Worm (Caenorhabditis elegans) whole organism, early embryonic: ENCODE results near the gene C16D9.1.

ENCODE experiments used
- B0310.2 ChIP-seq: sonication (generic microtip); optimal IDR thresholded peaks from 2 replicates; lab custom pipeline; 2016; ENCODE audit warnings: mild to moderate bottlenecking, missing genetic modification characterization, missing compliant biosample characterization
- F13C5.2 ChIP-seq: sonication (generic microtip); optimal IDR thresholded peaks from 2 replicates; lab custom pipeline; 2017; ENCODE audit warnings: mild to moderate bottlenecking, missing genetic modification characterization, inconsistent platforms, missing compliant biosample characterization
- aly-1 ChIP-seq: sonication (generic microtip); optimal IDR thresholded peaks from 2 replicates; lab custom pipeline; 2016; ENCODE audit warnings: missing genetic modification characterization, missing compliant biosample characterization
- ama-1 ChIP-seq: fragments of 150-350 bp; optimal IDR thresholded peaks from 2 replicates; lab custom pipeline; 2014
- ceh-13 ChIP-seq: fragments of 200-800 bp; sonication (Bioruptor generic); optimal IDR thresholded peaks from 2 replicates; lab custom pipeline; 2018; ENCODE audit warnings: mild to moderate bottlenecking, missing genetic modification characterization, missing compliant biosample characterization
- ceh-36 ChIP-seq: sonication (generic microtip); optimal IDR thresholded peaks from 2 replicates; lab custom pipeline; 2016; ENCODE audit warnings: missing genetic modification characterization, inconsistent platforms, missing compliant biosample characterization
- ets-7 ChIP-seq: sonication (generic microtip); optimal IDR thresholded peaks from 2 replicates; lab custom pipeline; 2016; ENCODE audit warnings: missing genotype, missing genetic modification characterization, missing compliant biosample characterization
- flt-1 ChIP-seq: fragments of 200-800 bp; sonication (Bioruptor generic); IDR thresholded peaks from 2 replicates; pipeline ENCODE4 v1.3.6; 2022; ENCODE audit warnings: missing genetic modification characterization, missing compliant biosample characterization
- hmbx-1 ChIP-seq: sonication (generic microtip); optimal IDR thresholded peaks from 2 replicates; lab custom pipeline; 2016; ENCODE audit warnings: mild to moderate bottlenecking, missing genetic modification characterization, missing compliant biosample characterization
- hmg-4 ChIP-seq: fragments of 200-800 bp; sonication (Bioruptor generic); optimal IDR thresholded peaks from 2 replicates; lab custom pipeline; 2018; ENCODE audit warnings: mild to moderate bottlenecking, missing genetic modification characterization, missing compliant biosample characterization
- hnd-1 ChIP-seq: sonication (generic microtip); optimal IDR thresholded peaks from 2 replicates; lab custom pipeline; 2016; ENCODE audit warnings: missing genetic modification characterization, missing compliant biosample characterization
- pes-1 ChIP-seq: fragments of 200-800 bp; sonication (Bioruptor generic); IDR thresholded peaks from 2 replicates; pipeline ENCODE4 v1.3.6; 2022; ENCODE audit warnings: missing genetic modification reagents, missing genetic modification characterization, missing compliant biosample characterization
- scrt-1 ChIP-seq: fragments of 200-800 bp; sonication (Bioruptor generic); IDR thresholded peaks from 2 replicates; pipeline ENCODE4 v1.3.6; 2022; ENCODE audit warnings: missing genetic modification characterization, missing compliant biosample characterization
- sea-1 ChIP-seq: fragments of 200-800 bp; sonication (Bioruptor generic); conservative IDR thresholded peaks from 2 replicates; pipeline ENCODE4 v1.3.6; 2022; ENCODE audit warnings: missing genetic modification characterization, missing compliant biosample characterization
- tbx-11 ChIP-seq: fragments of 200-800 bp; sonication (Bioruptor generic); IDR thresholded peaks from 2 replicates; pipeline ENCODE4 v1.3.6; 2022; ENCODE audit warnings: missing genetic modification characterization, missing compliant biosample characterization
- tbx-37 ChIP-seq: fragments of 200-800 bp; sonication (Bioruptor generic); conservative IDR thresholded peaks from 2 replicates; pipeline ENCODE4 v1.3.6; 2022; ENCODE audit warnings: missing genetic modification reagents, missing genetic modification characterization, missing compliant biosample characterization
- tra-4 ChIP-seq: sonication (generic microtip); optimal IDR thresholded peaks from 2 replicates; lab custom pipeline; 2017; ENCODE audit warnings: missing genetic modification characterization, missing compliant biosample characterization

Gene C16D9.1

DNA sequence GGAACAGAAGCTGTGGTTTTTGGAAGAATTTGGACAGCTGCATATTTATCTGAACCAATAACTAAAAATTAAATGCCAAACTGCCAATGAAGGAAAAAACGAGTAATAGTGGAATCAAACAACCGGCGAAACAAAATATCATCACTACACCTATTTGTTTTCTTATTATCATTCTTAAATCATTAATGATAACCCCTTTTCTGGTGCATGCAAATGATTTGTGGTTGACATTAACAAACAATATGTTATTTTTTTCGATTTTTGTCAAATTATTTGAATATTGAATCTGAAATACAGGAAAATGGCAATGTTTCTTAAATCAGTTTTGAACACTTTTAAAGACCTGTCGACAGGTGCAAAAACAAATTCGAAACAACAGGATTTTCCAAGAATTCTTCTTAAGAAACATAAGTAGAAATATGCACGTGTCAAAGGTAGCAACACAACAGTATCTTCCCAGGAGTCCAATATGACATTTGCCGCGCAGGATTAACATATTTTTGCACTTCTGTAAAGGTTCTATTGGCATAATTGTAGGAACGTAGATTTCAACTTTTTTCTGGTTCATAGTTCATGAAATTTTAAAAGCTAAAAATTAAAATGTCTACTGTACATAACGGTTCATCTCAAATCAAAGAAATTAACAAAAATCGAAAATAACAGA is 40.2 kb downstream of the C16D9.1 start, which contains the start of gene W02D7.5:
W02D7.5 (minus strand) TSS at position 51 of the 664 bp plus-strand sequence.
- no peak for TF ChIP-seq F13C5.2 (tag; lab: Kevin White, UChicago)
- no peak for TF ChIP-seq ama-1
- TF ChIP-seq tbx-11 (GFP tag; lab: Robert Waterston, UW) = no peak
- no peak for TF ChIP-seq scrt-1 (GFP tag; lab: Robert Waterston, UW)
- no peak for TF ChIP-seq tra-4 (tag; lab: Kevin White, UChicago)
- TF ChIP-seq hmg-4 (GFP tag; lab: Kevin White, UChicago) = no peak
- TF ChIP-seq aly-1 (tag; lab: Kevin White, UChicago) = no peak
- TF ChIP-seq ets-7 (tag; lab: Kevin White, UChicago) = no peak
- TF ChIP-seq sea-1 (GFP tag; lab: Robert Waterston, UW) = no peak
- TF ChIP-seq tbx-37 (GFP tag; lab: Robert Waterston, UW) = no peak
- TF ChIP-seq B0310.2 (tag; lab: Kevin White, UChicago) = no peak
- TF ChIP-seq pes-1 (GFP tag; lab: Robert Waterston, UW) = no peak
- no peak for TF ChIP-seq ceh-13 (GFP tag; lab: Kevin White, UChicago)
- no peak for TF ChIP-seq ceh-36
- TF ChIP-seq hmbx-1 (tag; lab: Kevin White, UChicago) = no peak
- no peak for TF ChIP-seq hnd-1
- TF ChIP-seq flt-1 (GFP tag; lab: Robert Waterston, UW) = no peak

DNA sequence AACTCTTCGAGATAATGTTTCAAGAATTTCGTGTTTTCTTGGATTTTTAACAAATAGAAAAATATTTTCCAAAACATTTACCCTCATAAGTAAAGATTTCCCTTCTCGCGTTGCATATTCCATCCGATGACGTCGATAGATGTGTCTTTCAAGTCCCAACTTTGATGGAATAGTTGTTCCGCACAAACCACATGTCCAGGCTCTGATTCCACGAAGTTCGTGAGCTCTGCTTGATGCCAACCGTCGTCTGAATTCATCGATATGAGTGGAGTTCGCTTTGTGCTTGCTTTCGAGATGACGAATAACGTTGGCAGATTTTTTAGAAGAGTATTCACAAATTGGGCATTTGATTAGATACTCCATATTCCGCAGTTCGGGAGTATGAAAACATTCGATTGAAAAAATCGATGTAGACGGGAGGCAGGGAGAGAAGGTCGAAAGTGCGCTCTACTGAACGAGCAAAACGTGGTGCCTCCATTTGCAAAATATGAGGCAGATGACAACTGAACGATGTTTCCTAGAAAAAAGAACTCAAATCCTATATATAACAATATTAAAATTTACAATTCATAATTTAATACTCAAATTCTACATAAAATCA is 41.9 kb downstream of the C16D9.1 start, which contains the start of gene W02D7.6:
W02D7.6 (minus strand) TSS at position 573 of the 601 bp plus-strand sequence.
- TF ChIP-seq ets-7 (tag; lab: Kevin White, UChicago) (no peak), B0310.2 (tag; lab: Kevin White, UChicago) (no peak), flt-1 (GFP tag; lab: Robert Waterston, UW) (no peak), tbx-11 (GFP tag; lab: Robert Waterston, UW) (no peak), hmbx-1 (tag; lab: Kevin White, UChicago) (no peak)

DNA sequence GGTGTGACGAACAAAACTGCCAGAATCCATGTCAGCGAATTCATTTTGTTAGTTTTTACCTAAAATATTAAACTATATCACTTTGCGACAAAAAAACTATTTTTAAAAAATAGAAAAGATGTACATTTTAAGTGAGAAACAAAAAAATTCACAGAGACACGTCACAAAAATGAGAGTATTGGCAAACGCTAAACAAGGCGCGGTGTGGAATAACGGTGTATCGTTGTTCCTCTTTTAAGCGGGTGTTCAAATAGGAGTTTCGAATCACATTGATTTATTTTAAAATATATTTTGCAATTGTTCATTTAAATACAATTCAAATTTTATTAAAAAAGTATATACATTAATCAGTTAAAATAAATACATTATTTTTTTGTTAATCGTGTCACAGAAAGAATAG is 43.4 kb downstream of the C16D9.1 start, which contains the start of gene sel-9:
sel-9 (minus strand) TSS at position 59 of the 400 bp plus-strand sequence.
- no peak for TF ChIP-seq tra-4 (tag; lab: Kevin White, UChicago)
- TF ChIP-seq hmbx-1 (tag; lab: Kevin White, UChicago) = no peak
- TF ChIP-seq F13C5.2 (tag; lab: Kevin White, UChicago) = no peak
- no peak for TF ChIP-seq tbx-11 (GFP tag; lab: Robert Waterston, UW)
- TF ChIP-seq tbx-37 (GFP tag; lab: Robert Waterston, UW) = no peak
- no peak for TF ChIP-seq flt-1 (GFP tag; lab: Robert Waterston, UW)
- no peak for TF ChIP-seq hmg-4 (GFP tag; lab: Kevin White, UChicago)
- TF ChIP-seq ets-7 (tag; lab: Kevin White, UChicago) = no peak
- no peak for TF ChIP-seq sea-1 (GFP tag; lab: Robert Waterston, UW)
- TF ChIP-seq aly-1 (tag; lab: Kevin White, UChicago) = no peak
- TF ChIP-seq pes-1 (GFP tag; lab: Robert Waterston, UW) = no peak
- no peak for TF ChIP-seq ceh-36
- TF ChIP-seq hnd-1 = no peak
- no peak for TF ChIP-seq ceh-13 (GFP tag; lab: Kevin White, UChicago)
- no peak for TF ChIP-seq scrt-1 (GFP tag; lab: Robert Waterston, UW)
- no peak for TF ChIP-seq ama-1
- no peak for TF ChIP-seq B0310.2 (tag; lab: Kevin White, UChicago)

DNA sequence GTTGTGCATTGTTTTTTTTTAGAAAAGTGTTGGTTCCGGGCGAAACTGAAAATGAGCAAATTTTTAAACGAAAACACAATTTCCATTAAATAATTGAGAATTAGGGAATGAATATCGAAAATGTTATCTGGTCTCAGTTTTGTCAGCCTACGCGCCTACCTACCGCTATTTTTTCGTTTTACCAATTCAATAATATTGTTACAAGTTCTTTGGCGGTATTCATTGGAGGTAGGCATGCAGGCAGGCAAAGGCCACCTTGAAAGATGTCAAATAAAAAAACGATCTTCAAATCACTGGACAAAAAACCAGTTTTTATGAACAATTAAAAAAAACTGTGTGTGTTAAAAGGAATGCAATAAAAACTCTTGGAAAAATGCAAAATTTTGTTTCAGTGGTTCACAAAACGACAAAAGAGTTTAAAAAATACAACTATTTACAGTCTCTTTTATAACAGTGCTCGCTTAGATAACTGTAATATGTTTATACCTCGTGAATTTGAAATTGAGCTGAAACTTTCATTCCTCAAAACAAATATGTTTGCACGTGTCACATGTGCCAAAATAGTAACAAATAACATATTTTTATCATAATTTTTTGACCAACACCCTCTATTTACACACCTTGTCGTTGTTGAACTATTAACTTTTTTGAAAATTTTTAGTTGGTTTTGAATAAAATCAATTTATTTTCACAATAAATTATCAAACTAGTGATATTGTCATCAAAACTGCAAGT is 45.5 kb downstream of the C16D9.1 start, which contains the start of gene W02D7.11:
W02D7.11 (minus strand) TSS at position 51 of the 735 bp plus-strand sequence.
- TF ChIP-seq scrt-1 (GFP tag; lab: Robert Waterston, UW) (no peak), B0310.2 (tag; lab: Kevin White, UChicago) (no peak), aly-1 (tag; lab: Kevin White, UChicago) (no peak), pes-1 (GFP tag; lab: Robert Waterston, UW) (no peak), hnd-1 (no peak), F13C5.2 (tag; lab: Kevin White, UChicago) (no peak)

DNA sequence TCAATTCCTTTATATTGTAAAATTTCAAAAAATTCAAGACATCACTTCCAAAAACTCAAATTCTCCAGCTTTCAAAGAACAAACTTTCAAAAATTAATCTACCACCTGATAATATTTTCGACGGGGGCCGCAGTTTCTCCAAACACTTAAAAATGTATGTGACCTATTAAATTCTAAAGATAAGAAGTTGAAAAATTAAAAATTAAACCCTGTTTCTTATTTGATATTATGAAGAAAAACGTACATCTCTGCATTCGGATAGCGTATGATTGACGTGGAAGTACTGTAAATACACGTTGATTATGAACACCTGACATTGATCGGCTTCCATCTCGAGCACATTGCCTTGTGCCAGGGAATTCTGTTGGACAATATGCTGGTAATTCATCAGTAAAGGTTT is 46.8 kb downstream of the C16D9.1 start:
- TF ChIP-seq pes-1 (GFP tag; lab: Robert Waterston, UW) (no peak), tbx-37 (GFP tag; lab: Robert Waterston, UW) (no peak)

DNA sequence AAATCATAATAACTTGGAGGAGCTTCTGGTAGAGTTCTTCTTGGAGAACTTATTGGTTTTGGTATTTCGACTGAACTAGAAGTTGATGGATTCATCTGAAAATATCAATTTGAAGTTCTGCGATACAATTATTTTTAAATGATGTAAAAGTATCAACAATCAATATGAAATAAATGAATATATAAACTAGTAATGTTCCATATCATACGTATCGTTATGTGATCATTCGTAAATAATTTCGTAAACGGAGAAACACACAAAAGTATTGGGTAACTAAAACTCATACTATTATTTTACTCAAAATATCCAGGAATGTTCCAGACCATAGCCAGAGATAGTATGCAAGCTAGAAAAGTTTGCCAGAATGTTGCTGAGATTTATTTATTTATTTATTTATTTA is 47.2 kb downstream of the C16D9.1 start, which contains the start of gene W02D7.8:
W02D7.8 (minus strand) TSS at position 101 of the 400 bp plus-strand sequence.
- TF ChIP-seq aly-1 (tag; lab: Kevin White, UChicago) (no peak), hmg-4 (GFP tag; lab: Kevin White, UChicago) (no peak), tra-4 (tag; lab: Kevin White, UChicago) (no peak), sea-1 (GFP tag; lab: Robert Waterston, UW) (no peak), scrt-1 (GFP tag; lab: Robert Waterston, UW) (no peak), hmbx-1 (tag; lab: Kevin White, UChicago) (no peak), F13C5.2 (tag; lab: Kevin White, UChicago) (no peak), B0310.2 (tag; lab: Kevin White, UChicago) (no peak), ceh-13 (GFP tag; lab: Kevin White, UChicago) (no peak), flt-1 (GFP tag; lab: Robert Waterston, UW) (no peak)
